Worm (Caenorhabditis elegans) whole organism, L1 larva: ENCODE measurements around the gene E02H9.6.

Source experiments
- elt-3 ChIP-seq, 6 experiments: fragments of 150-350 bp in 1 of 6; sonication (generic microtip); optimal IDR thresholded peaks; 2 replicates each; lab custom pipeline; 2017 to 2018; ENCODE audit warnings: missing biosample characterization in 6 of 6, missing genetic modification characterization in 6 of 6, inconsistent platforms in 1 of 6
- fkh-10 ChIP-seq: sonication (generic microtip); optimal IDR thresholded peaks from 2 replicates; lab custom pipeline; 2017; ENCODE audit warnings: missing biosample characterization, missing genetic modification reagents, missing genetic modification characterization
- lin-15B ChIP-seq: fragments of 150-350 bp; sonication (generic microtip); optimal IDR thresholded peaks from 3 replicates; lab custom pipeline; 2014; ENCODE audit warnings: missing biosample characterization, missing genetic modification characterization
- nhr-28 ChIP-seq: fragments of 150-350 bp; optimal IDR thresholded peaks from 2 replicates; lab custom pipeline; 2014; ENCODE audit warnings: missing biosample characterization, missing genetic modification characterization
- nhr-76 ChIP-seq: sonication (generic microtip); optimal IDR thresholded peaks from 2 replicates; lab custom pipeline; 2017; ENCODE audit warnings: missing biosample characterization, missing genetic modification characterization
- pqm-1 ChIP-seq: sonication (generic microtip); optimal IDR thresholded peaks from 3 replicates; lab custom pipeline; 2017; ENCODE audit warnings: missing biosample characterization, missing genetic modification characterization
- unc-62 ChIP-seq: fragments of 150-350 bp; optimal IDR thresholded peaks from 2 replicates; lab custom pipeline; 2014; ENCODE audit warnings: missing biosample characterization, missing genetic modification reagents, missing genetic modification characterization

DNA sequence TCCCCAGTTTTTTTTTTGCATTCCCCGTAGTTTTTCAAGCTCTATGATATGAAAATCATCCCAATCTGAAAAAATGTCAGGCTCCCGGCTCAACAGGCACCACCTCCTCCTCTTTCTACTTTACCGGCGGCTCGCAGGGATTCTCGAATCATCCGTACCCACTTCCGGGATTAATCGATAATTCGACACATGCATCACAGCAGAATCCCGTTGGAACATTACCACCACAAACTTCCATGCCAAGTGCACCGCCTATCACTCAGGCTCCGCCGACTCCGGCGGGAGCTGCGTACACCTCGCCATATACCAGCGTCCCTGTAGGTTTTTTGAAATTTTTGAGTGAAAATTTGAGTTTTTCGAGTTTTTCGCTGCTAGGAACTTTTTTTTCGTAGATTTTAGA lies 14.7 kb upstream of the E02H9.6 start:
- no peak for TF ChIP-seq elt-3 (tag; optimal IDR thresholded peaks at IDR 0.05; lab: Kevin White, UChicago)
- no peak for TF ChIP-seq fkh-10 (GFP tag; lab: Kevin White, UChicago)
- no peak for TF ChIP-seq lin-15B (tag; lab: Kevin White, UChicago)
- TF ChIP-seq nhr-76 (tag; lab: Kevin White, UChicago): no peak
- no peak for TF ChIP-seq pqm-1 (tag; lab: Kevin White, UChicago)
- no peak for TF ChIP-seq nhr-28 (tag; lab: Kevin White, UChicago)
- no peak for TF ChIP-seq unc-62
